Fruit fly (Drosophila melanogaster) whole organism, wandering third instar larva: ENCODE data around the gene Tsp3A.
A peak's percentile ranks its signal among the peaks of the same experiment; 100 is the strongest.

Source experiments
- Abd-B ChIP-seq: fragments of >200 bp; optimal IDR thresholded peaks from 2 replicates; lab custom pipeline; 2017; ENCODE audit warnings: missing biosample characterization, missing genetic modification characterization
- CG32264 ChIP-seq: fragments of 200-800 bp; sonication (Bioruptor generic); optimal IDR thresholded peaks from 2 replicates; lab custom pipeline; 2016; ENCODE audit warnings: missing biosample characterization, missing genetic modification characterization
- CG9705 ChIP-seq: fragments of 200-800 bp; sonication (Bioruptor generic); optimal IDR thresholded peaks from 2 replicates; lab custom pipeline; 2018; ENCODE audit warnings: missing biosample characterization, mild to moderate bottlenecking, missing genetic modification characterization
- CrebA ChIP-seq: fragments of 200-800 bp; sonication (Bioruptor generic); optimal IDR thresholded peaks from 2 replicates; lab custom pipeline; 2016; ENCODE audit warnings: missing biosample characterization, mild to moderate bottlenecking, missing genetic modification characterization, borderline replicate concordance
- Dfd ChIP-seq: fragments of >200 bp; optimal IDR thresholded peaks from 2 replicates; lab custom pipeline; 2017; ENCODE audit warnings: missing biosample characterization, missing genetic modification characterization
- GATAd ChIP-seq: sonication (Bioruptor generic); optimal IDR thresholded peaks from 2 replicates; lab custom pipeline; 2016; ENCODE audit warnings: missing biosample characterization, missing genetic modification characterization
- HLH106 ChIP-seq: fragments of 200-800 bp; optimal IDR thresholded peaks from 3 replicates; lab custom pipeline; 2019; ENCODE audit warnings: missing biosample characterization, mild to moderate bottlenecking, missing genetic modification characterization, moderate library complexity
- Hnf4 ChIP-seq: fragments of 200-800 bp; sonication (Bioruptor generic); optimal IDR thresholded peaks from 2 replicates; lab custom pipeline; 2016; ENCODE audit warnings: missing biosample characterization, mild to moderate bottlenecking, missing genetic modification characterization
- Hr78 ChIP-seq: fragments of >200 bp; optimal IDR thresholded peaks from 2 replicates; lab custom pipeline; 2017; ENCODE audit warnings: missing biosample characterization, missing genetic modification characterization
- Hr83 ChIP-seq: fragments of 200-300 bp; sonication (Bioruptor generic); optimal IDR thresholded peaks from 2 replicates; lab custom pipeline; 2016; ENCODE audit warnings: missing biosample characterization, mild to moderate bottlenecking, missing genetic modification characterization, moderate library complexity; ENCODE audit not compliant: poor library complexity, severe bottlenecking
- Jra ChIP-seq: sonication (Bioruptor generic); optimal IDR thresholded peaks from 2 replicates; lab custom pipeline; 2016; ENCODE audit warnings: missing biosample characterization, missing genetic modification characterization
- Mio ChIP-seq: sonication (Bioruptor generic); optimal IDR thresholded peaks from 2 replicates; lab custom pipeline; 2016; ENCODE audit warnings: missing biosample characterization, missing genetic modification characterization
- Myc ChIP-seq: fragments of >200 bp; optimal IDR thresholded peaks from 2 replicates; lab custom pipeline; 2017
- N ChIP-seq: fragments of >200 bp; optimal IDR thresholded peaks from 2 replicates; lab custom pipeline; 2018; ENCODE audit warnings: missing biosample characterization, missing external identifiers, missing genetic modification characterization
- OdsH ChIP-seq: fragments of 200-800 bp; sonication (Bioruptor generic); optimal IDR thresholded peaks from 2 replicates; lab custom pipeline; 2016; ENCODE audit warnings: missing biosample characterization, mild to moderate bottlenecking, missing genetic modification characterization
- Rel ChIP-seq, 2 experiments: fragments of 200-800 bp; sonication (Bioruptor generic) in 1 of 2; optimal IDR thresholded peaks; 2 replicates in 1 of 2; 3 replicates in 1 of 2; lab custom pipeline; 2016 to 2019; ENCODE audit warnings: mild to moderate bottlenecking in 2 of 2, missing biosample characterization in 2 of 2, missing genetic modification characterization in 2 of 2, moderate library complexity in 1 of 2
- Sp1 ChIP-seq: fragments of 200-800 bp; sonication (Bioruptor generic); optimal IDR thresholded peaks from 3 replicates; lab custom pipeline; 2019; ENCODE audit warnings: missing biosample characterization, mild to moderate bottlenecking, missing genetic modification characterization, moderate library complexity
- Vsx2 ChIP-seq: fragments of 200-300, 225-300 bp; sonication (Bioruptor generic); optimal IDR thresholded peaks from 2 replicates; lab custom pipeline; 2018; ENCODE audit warnings: missing biosample characterization, missing genetic modification characterization; ENCODE audit not compliant: partially characterized antibody
- br ChIP-seq: fragments of 200-800 bp; sonication (Bioruptor generic); optimal IDR thresholded peaks from 2 replicates; lab custom pipeline; 2016; ENCODE audit warnings: missing biosample characterization, missing genetic modification characterization
- brk ChIP-seq: fragments of 200-800 bp; sonication (Bioruptor generic); optimal IDR thresholded peaks from 2 replicates; lab custom pipeline; 2016; ENCODE audit warnings: missing biosample characterization, mild to moderate bottlenecking, missing genetic modification characterization
- dl ChIP-seq, 2 experiments: fragments of 175-275, 200-275 bp in 1 of 2; fragments of 200-275 bp in 1 of 2; sonication (Bioruptor generic); optimal IDR thresholded peaks; lab custom pipeline; 2018; ENCODE audit warnings: mild to moderate bottlenecking in 2 of 2, missing biosample characterization in 2 of 2, missing genetic modification characterization in 2 of 2, moderate library complexity in 2 of 2; ENCODE audit not compliant: partially characterized antibody in 2 of 2, insufficient read depth in 1 of 2
- dmrt93B ChIP-seq: fragments of 200-800 bp; sonication (Bioruptor generic); optimal IDR thresholded peaks from 2 replicates; lab custom pipeline; 2018; ENCODE audit warnings: missing biosample characterization, mild to moderate bottlenecking, missing genetic modification characterization
- dsf ChIP-seq: sonication (Bioruptor generic); optimal IDR thresholded peaks from 2 replicates; lab custom pipeline; 2016; ENCODE audit warnings: missing biosample characterization, missing genetic modification characterization, borderline replicate concordance
- ey ChIP-seq: fragments of 200-800 bp; sonication (Bioruptor generic); optimal IDR thresholded peaks from 2 replicates; lab custom pipeline; 2016; ENCODE audit warnings: missing biosample characterization, missing genetic modification characterization
- foxo ChIP-seq, 2 experiments: fragments of 200-800 bp; sonication (Bioruptor generic); optimal IDR thresholded peaks; 2 replicates in 1 of 2; 3 replicates in 1 of 2; lab custom pipeline; 2016 to 2017; ENCODE audit warnings: missing biosample characterization in 2 of 2, missing genetic modification characterization in 2 of 2
- fru ChIP-seq: fragments of 200-800 bp; sonication (Bioruptor generic); optimal IDR thresholded peaks from 3 replicates; lab custom pipeline; 2016; ENCODE audit warnings: missing biosample characterization, mild to moderate bottlenecking, missing genetic modification characterization
- h ChIP-seq: fragments of 200-800 bp; sonication (Bioruptor generic); optimal IDR thresholded peaks from 3 replicates; lab custom pipeline; 2016; ENCODE audit warnings: missing biosample characterization, mild to moderate bottlenecking, missing genetic modification characterization
- jim ChIP-seq: fragments of 175-275, 200-325 bp; sonication (Bioruptor generic); optimal IDR thresholded peaks from 2 replicates; lab custom pipeline; 2016; ENCODE audit warnings: missing biosample characterization, mild to moderate bottlenecking, missing genetic modification characterization
- lola ChIP-seq: fragments of >200 bp; optimal IDR thresholded peaks from 2 replicates; lab custom pipeline; 2017; ENCODE audit warnings: missing biosample characterization, missing genetic modification characterization
- pan ChIP-seq: fragments of >200 bp; optimal IDR thresholded peaks from 2 replicates; lab custom pipeline; 2017
- psq ChIP-seq: fragments of 200-800 bp; sonication (Bioruptor generic); optimal IDR thresholded peaks from 3 replicates; lab custom pipeline; 2017; ENCODE audit warnings: missing biosample characterization, mild to moderate bottlenecking, missing genetic modification characterization, moderate library complexity
- rgr ChIP-seq: fragments of 200-800 bp; sonication (Bioruptor generic); optimal IDR thresholded peaks from 3 replicates; lab custom pipeline; 2016; ENCODE audit warnings: missing biosample characterization, mild to moderate bottlenecking, missing genetic modification characterization
- sage ChIP-seq: fragments of 200-800 bp; sonication (Bioruptor generic); optimal IDR thresholded peaks from 2 replicates; lab custom pipeline; 2016; ENCODE audit warnings: missing biosample characterization, mild to moderate bottlenecking, missing genetic modification characterization
- sv ChIP-seq: fragments of 200-800 bp; sonication (Bioruptor generic); optimal IDR thresholded peaks from 3 replicates; lab custom pipeline; 2016; ENCODE audit warnings: missing biosample characterization, missing genetic modification characterization
- usp ChIP-seq: fragments of >200 bp; optimal IDR thresholded peaks from 2 replicates; lab custom pipeline; 2017; ENCODE audit warnings: missing biosample characterization, missing genetic modification characterization
- woc ChIP-seq: sonication (Bioruptor generic); optimal IDR thresholded peaks from 2 replicates; lab custom pipeline; 2016; ENCODE audit warnings: missing biosample characterization, mild to moderate bottlenecking, missing genetic modification characterization

Tsp3A gene

dm6 chrX:2593094-2593752, 26.3 kb downstream of the Tsp3A start:
- TF ChIP-seq sage (no peak), Vsx2 (GFP tag; lab: Kevin White, UChicago) (no peak), dl (GFP tag; optimal IDR thresholded peaks at IDR 0.05; lab: Kevin White, UChicago; ENCODE audit: insufficient read depth in 1 of 2, partially characterized antibody in 2 of 2) (peak in 1 of 2 experiments; percentile 25), jim (GFP tag; lab: Kevin White, UChicago) (no peak)

dm6 chrX:2592243-2592642, 27.3 kb downstream of the Tsp3A start:
- TF ChIP-seq Mio (GFP tag; lab: Kevin White, UChicago): no peak
- TF ChIP-seq dmrt93B (GFP tag; lab: Kevin White, UChicago): no peak
- TF ChIP-seq CG32264 (GFP tag; lab: Kevin White, UChicago): no peak
- TF ChIP-seq sv: no peak
- TF ChIP-seq ey (GFP tag; lab: Kevin White, UChicago): no peak
- TF ChIP-seq Hnf4 (GFP tag; lab: Kevin White, UChicago): peak; percentile 43
- no peak for TF ChIP-seq sage
- no peak for TF ChIP-seq rgr
- TF ChIP-seq Abd-B (GFP tag; lab: Kevin White, UChicago): no peak
- TF ChIP-seq pan (lab: Kevin White, UChicago): no peak
- no peak for TF ChIP-seq CrebA (GFP tag; lab: Kevin White, UChicago)
- TF ChIP-seq HLH106: no peak
- no peak for TF ChIP-seq Rel (GFP tag; optimal IDR thresholded peaks at IDR 0.05; lab: Kevin White, UChicago)
- TF ChIP-seq Rel (tag; optimal IDR thresholded peaks at IDR 0.05; lab: Kevin White, UChicago): peak; percentile 99
- no peak for TF ChIP-seq Hr78 (GFP tag; lab: Kevin White, UChicago)
- no peak for TF ChIP-seq GATAd (GFP tag; lab: Kevin White, UChicago)
- no peak for TF ChIP-seq Dfd
- TF ChIP-seq brk: no peak

DNA sequence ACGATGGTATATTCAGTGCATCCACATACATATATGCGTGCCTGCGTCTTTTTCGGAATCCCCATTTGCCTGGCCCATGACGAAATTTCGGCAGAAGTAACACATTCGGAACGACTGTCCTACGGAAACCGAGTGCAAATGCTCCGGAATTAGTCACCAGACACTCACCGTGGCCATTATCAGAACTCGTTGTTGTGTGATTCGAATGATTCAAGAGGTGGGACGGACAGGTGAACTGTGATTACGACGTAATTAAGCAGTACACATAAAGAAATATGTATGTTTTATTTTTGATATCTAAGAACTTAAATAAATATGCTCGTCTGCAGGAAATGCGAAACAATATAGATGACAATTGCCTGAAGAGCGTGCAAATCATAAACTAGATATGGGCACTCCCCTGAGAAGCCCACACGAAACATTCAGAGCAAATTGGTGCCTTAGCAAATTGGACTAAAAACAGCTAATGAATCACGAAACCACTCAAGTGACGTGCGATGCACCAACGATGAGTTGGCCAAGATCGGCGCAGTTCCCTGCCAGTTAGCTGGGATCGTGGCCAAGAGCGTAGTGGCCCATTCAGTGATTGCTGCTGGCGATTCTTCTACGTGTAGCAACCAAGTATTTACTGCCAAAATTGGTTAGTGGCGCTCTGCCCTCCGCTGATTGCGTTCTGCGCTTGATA, 28.1 kb downstream of the Tsp3A start:
- peak in 1 of 2 experiments; percentile 64 for TF ChIP-seq foxo (GFP tag; optimal IDR thresholded peaks at IDR 0.05; lab: Kevin White, UChicago)
- peak; percentile 11 for TF ChIP-seq OdsH (GFP tag; lab: Kevin White, UChicago)
- TF ChIP-seq rgr: peak; percentile 46
- peak; percentile 56 for TF ChIP-seq Sp1 (GFP tag; lab: Kevin White, UChicago)
- TF ChIP-seq psq (GFP tag; lab: Kevin White, UChicago): peak; percentile 29
- TF ChIP-seq Abd-B (GFP tag; lab: Kevin White, UChicago): no peak
- TF ChIP-seq N (GFP tag; lab: Kevin White, UChicago): no peak
- no peak for TF ChIP-seq Myc
- no peak for TF ChIP-seq sv
- TF ChIP-seq HLH106: peak; percentile 44
- peak; percentile 34 for TF ChIP-seq dmrt93B (GFP tag; lab: Kevin White, UChicago)
- peak; percentile 67 for TF ChIP-seq fru (GFP tag; lab: Kevin White, UChicago)
- TF ChIP-seq Rel (GFP tag; optimal IDR thresholded peaks at IDR 0.05; lab: Kevin White, UChicago): no peak
- peak; percentile 75 for TF ChIP-seq Rel (tag; optimal IDR thresholded peaks at IDR 0.05; lab: Kevin White, UChicago)
- peak; percentile 43 for TF ChIP-seq br
- no peak for TF ChIP-seq jim (GFP tag; lab: Kevin White, UChicago)
- TF ChIP-seq Jra (GFP tag; lab: Kevin White, UChicago): peak; percentile 21
- no peak for TF ChIP-seq sage
- no peak for TF ChIP-seq Dfd
- peak; percentile 46 for TF ChIP-seq h (GFP tag; lab: Kevin White, UChicago)
- no peak for TF ChIP-seq Hr83 (GFP tag; lab: Kevin White, UChicago)
- TF ChIP-seq ey (GFP tag; lab: Kevin White, UChicago): peak; percentile 60

- TF ChIP-seq Jra (GFP tag; lab: Kevin White, UChicago) (no peak), CrebA (GFP tag; lab: Kevin White, UChicago) (no peak), sv (no peak), CG9705 (GFP tag; lab: Kevin White, UChicago) (no peak), dsf (no peak), CG32264 (GFP tag; lab: Kevin White, UChicago) (no peak), Myc (no peak), jim (GFP tag; lab: Kevin White, UChicago) (no peak), woc (no peak), GATAd (GFP tag; lab: Kevin White, UChicago) (no peak), usp (GFP tag; lab: Kevin White, UChicago) (no peak), foxo (GFP tag; optimal IDR thresholded peaks at IDR 0.05; lab: Kevin White, UChicago) (no peak), Mio (GFP tag; lab: Kevin White, UChicago) (no peak), Dfd (no peak), ey (GFP tag; lab: Kevin White, UChicago) (no peak), dl (GFP tag; optimal IDR thresholded peaks at IDR 0.05; lab: Kevin White, UChicago; ENCODE audit: insufficient read depth in 1 of 2, partially characterized antibody in 2 of 2) (no peak), psq (GFP tag; lab: Kevin White, UChicago) (no peak), lola (GFP tag; lab: Kevin White, UChicago) (no peak)
Observed at dm6 chrX:2590607-2591006, 28.9 kb downstream of the Tsp3A start.
